Fruit fly (Drosophila melanogaster) whole organism, wandering third instar larva: Measurements from ENCODE around the gene CG11583.

Experiments used
- Abd-B ChIP-seq: fragments of >200 bp; optimal IDR thresholded peaks from 2 replicates; lab custom pipeline; 2017; ENCODE audit warnings: missing biosample characterization, missing genetic modification characterization
- CG32264 ChIP-seq: fragments of 200-800 bp; sonication (Bioruptor generic); optimal IDR thresholded peaks from 2 replicates; lab custom pipeline; 2016; ENCODE audit warnings: missing biosample characterization, missing genetic modification characterization
- CG9705 ChIP-seq: fragments of 200-800 bp; sonication (Bioruptor generic); optimal IDR thresholded peaks from 2 replicates; lab custom pipeline; 2018; ENCODE audit warnings: missing biosample characterization, mild to moderate bottlenecking, missing genetic modification characterization
- CrebA ChIP-seq: fragments of 200-800 bp; sonication (Bioruptor generic); optimal IDR thresholded peaks from 2 replicates; lab custom pipeline; 2016; ENCODE audit warnings: missing biosample characterization, mild to moderate bottlenecking, missing genetic modification characterization, borderline replicate concordance
- Dfd ChIP-seq: fragments of >200 bp; optimal IDR thresholded peaks from 2 replicates; lab custom pipeline; 2017; ENCODE audit warnings: missing biosample characterization, missing genetic modification characterization
- GATAd ChIP-seq: sonication (Bioruptor generic); optimal IDR thresholded peaks from 2 replicates; lab custom pipeline; 2016; ENCODE audit warnings: missing biosample characterization, missing genetic modification characterization
- HLH106 ChIP-seq: fragments of 200-800 bp; optimal IDR thresholded peaks from 3 replicates; lab custom pipeline; 2019; ENCODE audit warnings: missing biosample characterization, mild to moderate bottlenecking, missing genetic modification characterization, moderate library complexity
- Hnf4 ChIP-seq: fragments of 200-800 bp; sonication (Bioruptor generic); optimal IDR thresholded peaks from 2 replicates; lab custom pipeline; 2016; ENCODE audit warnings: missing biosample characterization, mild to moderate bottlenecking, missing genetic modification characterization
- Hr78 ChIP-seq: fragments of >200 bp; optimal IDR thresholded peaks from 2 replicates; lab custom pipeline; 2017; ENCODE audit warnings: missing biosample characterization, missing genetic modification characterization
- Hr83 ChIP-seq: fragments of 200-300 bp; sonication (Bioruptor generic); optimal IDR thresholded peaks from 2 replicates; lab custom pipeline; 2016; ENCODE audit warnings: missing biosample characterization, mild to moderate bottlenecking, missing genetic modification characterization, moderate library complexity; ENCODE audit not compliant: poor library complexity, severe bottlenecking
- Jra ChIP-seq: sonication (Bioruptor generic); optimal IDR thresholded peaks from 2 replicates; lab custom pipeline; 2016; ENCODE audit warnings: missing biosample characterization, missing genetic modification characterization
- Mio ChIP-seq: sonication (Bioruptor generic); optimal IDR thresholded peaks from 2 replicates; lab custom pipeline; 2016; ENCODE audit warnings: missing biosample characterization, missing genetic modification characterization
- Myc ChIP-seq: fragments of >200 bp; optimal IDR thresholded peaks from 2 replicates; lab custom pipeline; 2017
- N ChIP-seq: fragments of >200 bp; optimal IDR thresholded peaks from 2 replicates; lab custom pipeline; 2018; ENCODE audit warnings: missing biosample characterization, missing external identifiers, missing genetic modification characterization
- OdsH ChIP-seq: fragments of 200-800 bp; sonication (Bioruptor generic); optimal IDR thresholded peaks from 2 replicates; lab custom pipeline; 2016; ENCODE audit warnings: missing biosample characterization, mild to moderate bottlenecking, missing genetic modification characterization
- Rel ChIP-seq, 2 experiments: fragments of 200-800 bp; sonication (Bioruptor generic) in 1 of 2; optimal IDR thresholded peaks; 2 replicates in 1 of 2; 3 replicates in 1 of 2; lab custom pipeline; 2016 to 2019; ENCODE audit warnings: mild to moderate bottlenecking in 2 of 2, missing biosample characterization in 2 of 2, missing genetic modification characterization in 2 of 2, moderate library complexity in 1 of 2
- Sp1 ChIP-seq: fragments of 200-800 bp; sonication (Bioruptor generic); optimal IDR thresholded peaks from 3 replicates; lab custom pipeline; 2019; ENCODE audit warnings: missing biosample characterization, mild to moderate bottlenecking, missing genetic modification characterization, moderate library complexity
- Vsx2 ChIP-seq: fragments of 200-300, 225-300 bp; sonication (Bioruptor generic); optimal IDR thresholded peaks from 2 replicates; lab custom pipeline; 2018; ENCODE audit warnings: missing biosample characterization, missing genetic modification characterization; ENCODE audit not compliant: partially characterized antibody
- br ChIP-seq: fragments of 200-800 bp; sonication (Bioruptor generic); optimal IDR thresholded peaks from 2 replicates; lab custom pipeline; 2016; ENCODE audit warnings: missing biosample characterization, missing genetic modification characterization
- brk ChIP-seq: fragments of 200-800 bp; sonication (Bioruptor generic); optimal IDR thresholded peaks from 2 replicates; lab custom pipeline; 2016; ENCODE audit warnings: missing biosample characterization, mild to moderate bottlenecking, missing genetic modification characterization
- dl ChIP-seq, 2 experiments: fragments of 175-275, 200-275 bp in 1 of 2; fragments of 200-275 bp in 1 of 2; sonication (Bioruptor generic); optimal IDR thresholded peaks; lab custom pipeline; 2018; ENCODE audit warnings: mild to moderate bottlenecking in 2 of 2, missing biosample characterization in 2 of 2, missing genetic modification characterization in 2 of 2, moderate library complexity in 2 of 2; ENCODE audit not compliant: partially characterized antibody in 2 of 2, insufficient read depth in 1 of 2
- dmrt93B ChIP-seq: fragments of 200-800 bp; sonication (Bioruptor generic); optimal IDR thresholded peaks from 2 replicates; lab custom pipeline; 2018; ENCODE audit warnings: missing biosample characterization, mild to moderate bottlenecking, missing genetic modification characterization
- dsf ChIP-seq: sonication (Bioruptor generic); optimal IDR thresholded peaks from 2 replicates; lab custom pipeline; 2016; ENCODE audit warnings: missing biosample characterization, missing genetic modification characterization, borderline replicate concordance
- ey ChIP-seq: fragments of 200-800 bp; sonication (Bioruptor generic); optimal IDR thresholded peaks from 2 replicates; lab custom pipeline; 2016; ENCODE audit warnings: missing biosample characterization, missing genetic modification characterization
- foxo ChIP-seq, 2 experiments: fragments of 200-800 bp; sonication (Bioruptor generic); optimal IDR thresholded peaks; 2 replicates in 1 of 2; 3 replicates in 1 of 2; lab custom pipeline; 2016 to 2017; ENCODE audit warnings: missing biosample characterization in 2 of 2, missing genetic modification characterization in 2 of 2
- fru ChIP-seq: fragments of 200-800 bp; sonication (Bioruptor generic); optimal IDR thresholded peaks from 3 replicates; lab custom pipeline; 2016; ENCODE audit warnings: missing biosample characterization, mild to moderate bottlenecking, missing genetic modification characterization
- h ChIP-seq: fragments of 200-800 bp; sonication (Bioruptor generic); optimal IDR thresholded peaks from 3 replicates; lab custom pipeline; 2016; ENCODE audit warnings: missing biosample characterization, mild to moderate bottlenecking, missing genetic modification characterization
- lola ChIP-seq: fragments of >200 bp; optimal IDR thresholded peaks from 2 replicates; lab custom pipeline; 2017; ENCODE audit warnings: missing biosample characterization, missing genetic modification characterization
- pan ChIP-seq: fragments of >200 bp; optimal IDR thresholded peaks from 2 replicates; lab custom pipeline; 2017
- psq ChIP-seq: fragments of 200-800 bp; sonication (Bioruptor generic); optimal IDR thresholded peaks from 3 replicates; lab custom pipeline; 2017; ENCODE audit warnings: missing biosample characterization, mild to moderate bottlenecking, missing genetic modification characterization, moderate library complexity
- rgr ChIP-seq: fragments of 200-800 bp; sonication (Bioruptor generic); optimal IDR thresholded peaks from 3 replicates; lab custom pipeline; 2016; ENCODE audit warnings: missing biosample characterization, mild to moderate bottlenecking, missing genetic modification characterization
- sage ChIP-seq: fragments of 200-800 bp; sonication (Bioruptor generic); optimal IDR thresholded peaks from 2 replicates; lab custom pipeline; 2016; ENCODE audit warnings: missing biosample characterization, mild to moderate bottlenecking, missing genetic modification characterization
- sv ChIP-seq: fragments of 200-800 bp; sonication (Bioruptor generic); optimal IDR thresholded peaks from 3 replicates; lab custom pipeline; 2016; ENCODE audit warnings: missing biosample characterization, missing genetic modification characterization
- tai ChIP-seq: sonication (Bioruptor generic); optimal IDR thresholded peaks from 2 replicates; lab custom pipeline; 2016; ENCODE audit warnings: missing biosample characterization, missing genetic modification characterization
- usp ChIP-seq: fragments of >200 bp; optimal IDR thresholded peaks from 2 replicates; lab custom pipeline; 2017; ENCODE audit warnings: missing biosample characterization, missing genetic modification characterization
- woc ChIP-seq: sonication (Bioruptor generic); optimal IDR thresholded peaks from 2 replicates; lab custom pipeline; 2016; ENCODE audit warnings: missing biosample characterization, mild to moderate bottlenecking, missing genetic modification characterization

CG11583 gene

DNA sequence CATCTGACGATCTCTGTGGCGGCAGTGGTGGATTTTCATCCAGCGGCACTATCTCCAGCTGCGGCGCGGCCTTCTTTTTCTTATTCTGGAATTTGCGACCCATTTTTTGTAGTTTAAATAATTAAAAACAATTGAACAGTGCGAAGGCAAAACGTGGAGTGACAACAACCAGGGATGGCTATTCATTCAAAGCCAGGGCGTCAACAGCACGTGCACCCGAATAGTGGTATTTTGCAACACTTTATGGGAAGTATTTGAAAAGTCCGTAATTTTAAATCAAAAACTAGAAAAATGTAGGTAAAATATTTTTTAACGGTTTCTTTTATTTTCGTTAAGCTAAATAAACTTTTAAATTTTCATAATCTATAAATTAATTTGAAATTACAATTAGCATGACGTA, at the start of gene CG11583:
Gene CG11583 (minus strand): TSS at position 191 of the 400 bp plus-strand sequence.
- no peak for TF ChIP-seq lola
- no peak for TF ChIP-seq HLH106 (tag; lab: Kevin White, UChicago)
- TF ChIP-seq psq (GFP tag; lab: Kevin White, UChicago): peak; percentile 22
- no peak for TF ChIP-seq dl (GFP tag; optimal IDR thresholded peaks at IDR 0.05; lab: Kevin White, UChicago; ENCODE audit: insufficient read depth in 1 of 2, partially characterized antibody in 2 of 2)
- TF ChIP-seq ey (GFP tag; lab: Kevin White, UChicago): peak; percentile 41
- no peak for TF ChIP-seq Mio (GFP tag; lab: Kevin White, UChicago)
- no peak for TF ChIP-seq rgr (GFP tag; lab: Kevin White, UChicago)
- no peak for TF ChIP-seq pan (lab: Kevin White, UChicago)
- no peak for TF ChIP-seq Dfd (GFP tag; lab: Kevin White, UChicago)
- no peak for TF ChIP-seq brk (GFP tag; lab: Kevin White, UChicago)
- no peak for TF ChIP-seq Hnf4 (GFP tag; lab: Kevin White, UChicago)
- TF ChIP-seq Myc (lab: Kevin White, UChicago): peak; percentile 57
- no peak for TF ChIP-seq tai (GFP tag; lab: Kevin White, UChicago)
- no peak for TF ChIP-seq foxo (GFP tag; optimal IDR thresholded peaks at IDR 0.05; lab: Kevin White, UChicago)
- no peak for TF ChIP-seq woc (GFP tag; lab: Kevin White, UChicago)
- no peak for TF ChIP-seq fru
- TF ChIP-seq OdsH (GFP tag; lab: Kevin White, UChicago): peak; percentile 32
- peak; percentile 9 for TF ChIP-seq sv
- no peak for TF ChIP-seq Sp1 (GFP tag; lab: Kevin White, UChicago)
- peak; percentile 70 for TF ChIP-seq Hr83
- TF ChIP-seq br (GFP tag; lab: Kevin White, UChicago): no peak
- TF ChIP-seq dsf: no peak
- TF ChIP-seq usp (GFP tag; lab: Kevin White, UChicago): no peak

DNA sequence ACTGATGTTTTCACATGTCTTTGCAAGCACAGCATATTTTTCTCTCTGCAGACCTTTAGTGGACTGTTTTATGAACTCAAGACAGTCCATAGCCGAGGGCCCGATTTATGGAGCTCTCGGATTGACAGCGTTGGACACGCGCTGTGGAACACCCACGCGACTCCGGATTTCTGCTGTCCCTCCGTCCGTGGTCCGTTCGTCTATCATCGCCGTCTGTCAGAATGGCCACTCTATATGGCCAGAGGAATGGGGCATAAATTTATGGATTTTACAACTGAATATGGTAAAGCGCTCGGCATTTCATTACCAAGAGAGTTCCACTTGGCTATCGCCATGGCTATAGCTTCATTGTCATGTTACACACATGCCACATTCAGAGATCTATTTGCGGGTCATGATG, 45.4 kb upstream of the CG11583 start:
- TF ChIP-seq dl (GFP tag; optimal IDR thresholded peaks at IDR 0.05; lab: Kevin White, UChicago; ENCODE audit: insufficient read depth in 1 of 2, partially characterized antibody in 2 of 2) (no peak), Hr83 (no peak)
- TF ChIP-seq, all 38 proteins: peak for 0

DNA sequence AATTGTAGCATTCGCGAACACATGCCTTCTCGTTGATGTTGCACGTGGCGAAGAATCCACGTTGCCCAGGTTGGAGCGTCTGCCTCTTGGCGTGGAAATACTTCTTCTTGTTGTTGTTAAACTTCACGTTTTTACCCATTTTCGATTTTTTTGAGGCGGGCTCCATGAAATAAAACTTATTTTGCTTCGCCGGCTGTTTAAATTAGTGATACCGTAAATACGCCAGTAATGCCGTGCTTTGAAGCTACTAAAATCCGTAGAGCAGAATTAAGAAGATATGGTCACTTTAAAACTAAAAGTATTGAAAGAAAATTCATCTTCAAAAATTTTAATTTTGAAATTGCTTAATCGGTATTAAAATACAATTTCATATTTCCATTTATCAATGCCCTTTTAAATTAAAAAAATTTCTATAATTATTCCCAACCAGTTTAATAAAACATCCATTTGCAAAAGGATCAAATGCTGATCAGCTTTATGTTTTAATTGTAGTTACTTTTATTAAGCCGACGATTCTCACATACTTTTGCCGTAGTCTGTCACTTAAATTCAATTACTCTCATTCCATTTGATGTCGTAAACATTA, 39.5 kb upstream of the CG11583 start, which contains the start of gene CG15014:
Gene CG15014 (minus strand): TSS at position 228 of the 586 bp plus-strand sequence.
- TF ChIP-seq woc (GFP tag; lab: Kevin White, UChicago): no peak
- no peak for TF ChIP-seq Rel (GFP tag; optimal IDR thresholded peaks at IDR 0.05; lab: Kevin White, UChicago)
- no peak for TF ChIP-seq Rel (tag; optimal IDR thresholded peaks at IDR 0.05; lab: Kevin White, UChicago)
- no peak for TF ChIP-seq dsf
- no peak for TF ChIP-seq HLH106 (tag; lab: Kevin White, UChicago)
- TF ChIP-seq CrebA: no peak
- TF ChIP-seq Hr83: no peak
- TF ChIP-seq Hr78 (GFP tag; lab: Kevin White, UChicago): no peak

DNA sequence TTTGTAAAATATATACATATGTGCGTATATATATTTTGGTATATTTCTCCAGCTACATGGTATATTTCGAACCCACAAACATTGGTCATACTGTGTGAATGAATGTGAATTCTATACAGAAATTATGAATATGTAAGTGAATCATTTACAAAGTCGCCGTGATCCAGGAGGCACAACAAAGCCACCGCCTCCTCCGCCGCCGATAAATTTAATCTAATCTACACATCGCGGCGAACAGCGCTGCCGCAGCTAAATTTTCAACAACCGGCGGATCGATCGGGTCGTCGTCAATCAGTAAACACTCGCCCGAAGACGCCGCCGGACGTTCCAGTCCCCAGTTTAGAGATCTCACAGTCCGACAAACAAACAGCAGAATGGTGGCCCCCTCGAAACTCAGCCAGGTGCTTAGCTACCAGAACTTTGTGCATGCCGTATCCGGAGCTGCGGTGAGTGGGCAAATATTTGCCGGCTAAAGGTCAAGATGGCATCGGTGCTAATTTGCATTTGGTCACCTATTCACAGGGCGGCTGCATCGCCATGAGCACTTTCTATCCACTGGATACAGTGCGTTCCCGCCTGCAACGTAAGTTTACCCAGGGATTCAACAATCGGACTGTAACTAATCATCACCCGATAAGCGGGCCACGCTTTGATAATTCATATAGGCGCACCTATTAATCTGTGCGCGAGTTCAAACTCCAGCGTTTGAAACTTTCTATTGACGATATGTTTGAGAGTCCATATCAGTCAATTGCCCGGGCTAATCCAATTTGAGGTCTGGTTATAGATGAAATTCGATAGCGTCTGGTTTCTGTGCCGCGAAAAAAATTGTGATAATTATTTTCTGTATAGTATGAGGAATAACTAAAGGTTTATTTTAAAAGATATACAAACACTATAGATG, 36.3 kb upstream of the CG11583 start, which contains the start of gene PMP34:
Gene PMP34 (plus strand): TSS at position 79 of the 904 bp plus-strand sequence.
- peak; percentile 64 for TF ChIP-seq fru
- TF ChIP-seq Hnf4 (GFP tag; lab: Kevin White, UChicago): peak; percentile 13
- TF ChIP-seq dmrt93B (GFP tag; lab: Kevin White, UChicago): no peak
- peak; percentile 12 for TF ChIP-seq h (GFP tag; lab: Kevin White, UChicago)
- TF ChIP-seq, all 38 proteins: peak for 3

DNA sequence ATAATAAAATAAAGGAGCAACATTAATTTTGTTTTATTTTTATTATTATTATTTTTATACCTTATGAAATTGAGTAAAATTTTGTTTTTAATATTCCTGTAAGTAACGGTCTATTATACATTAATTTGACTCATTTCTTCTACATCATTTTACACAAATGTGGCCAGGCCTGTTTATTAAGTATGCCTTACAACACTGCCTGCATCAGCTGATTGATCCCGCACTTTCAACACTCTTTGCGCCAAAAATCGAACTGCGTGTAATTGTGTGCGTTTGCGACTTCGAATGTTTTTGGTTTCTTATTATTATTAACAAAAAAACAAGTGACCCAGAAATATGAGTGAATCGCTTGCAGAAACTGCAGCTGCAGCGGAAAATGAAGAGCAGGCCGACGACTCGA, 30.7 kb upstream of the CG11583 start, which contains the start of gene Claspin:
Gene Claspin (plus strand): TSS at position 185 of the 400 bp plus-strand sequence.
- no peak for TF ChIP-seq br (GFP tag; lab: Kevin White, UChicago)
- peak; percentile 89 for TF ChIP-seq Hr83
- TF ChIP-seq brk (GFP tag; lab: Kevin White, UChicago): no peak
- TF ChIP-seq usp (GFP tag; lab: Kevin White, UChicago): no peak
- no peak for TF ChIP-seq pan (lab: Kevin White, UChicago)
- TF ChIP-seq h (GFP tag; lab: Kevin White, UChicago): no peak
- no peak for TF ChIP-seq Mio (GFP tag; lab: Kevin White, UChicago)
- no peak for TF ChIP-seq dl (GFP tag; optimal IDR thresholded peaks at IDR 0.05; lab: Kevin White, UChicago; ENCODE audit: insufficient read depth in 1 of 2, partially characterized antibody in 2 of 2)
- TF ChIP-seq sage: no peak
- TF ChIP-seq dsf: peak; percentile 64
- peak; percentile 18 for TF ChIP-seq Jra (GFP tag; lab: Kevin White, UChicago)
- TF ChIP-seq CG32264 (GFP tag; lab: Kevin White, UChicago): no peak
- TF ChIP-seq foxo (GFP tag; optimal IDR thresholded peaks at IDR 0.05; lab: Kevin White, UChicago): no peak
- no peak for TF ChIP-seq GATAd (GFP tag; lab: Kevin White, UChicago)
- TF ChIP-seq Myc (lab: Kevin White, UChicago): no peak
- peak; percentile 42 for TF ChIP-seq OdsH (GFP tag; lab: Kevin White, UChicago)
- TF ChIP-seq sv: peak; percentile 29
- TF ChIP-seq rgr (GFP tag; lab: Kevin White, UChicago): peak; percentile 72
- TF ChIP-seq Abd-B (GFP tag; lab: Kevin White, UChicago): no peak
- no peak for TF ChIP-seq N (GFP tag; lab: Kevin White, UChicago)
- no peak for TF ChIP-seq CG9705
- TF ChIP-seq psq (GFP tag; lab: Kevin White, UChicago): peak; percentile 25
- TF ChIP-seq Rel (GFP tag; optimal IDR thresholded peaks at IDR 0.05; lab: Kevin White, UChicago): no peak
- no peak for TF ChIP-seq Rel (tag; optimal IDR thresholded peaks at IDR 0.05; lab: Kevin White, UChicago)
- TF ChIP-seq Vsx2: no peak
- TF ChIP-seq tai (GFP tag; lab: Kevin White, UChicago): peak; percentile 57
